Worm (Caenorhabditis elegans) whole organism, late embryonic: Measurements from ENCODE around the gene catp-2.

Experiments
- C08G9.2 ChIP-seq: sonication (generic microtip); optimal IDR thresholded peaks from 2 replicates; lab custom pipeline; 2016; ENCODE audit warnings: mild to moderate bottlenecking, missing genetic modification characterization, moderate library complexity, missing compliant biosample characterization
- ceh-9 ChIP-seq: sonication (generic microtip); optimal IDR thresholded peaks from 2 replicates; lab custom pipeline; 2016; ENCODE audit warnings: mild to moderate bottlenecking, missing genetic modification characterization, inconsistent platforms, missing compliant biosample characterization
- hlh-30 ChIP-seq: sonication (generic microtip); optimal IDR thresholded peaks from 2 replicates; lab custom pipeline; 2017; ENCODE audit warnings: antibody characterized with exemption, missing genetic modification characterization, missing compliant biosample characterization; ENCODE audit not compliant: insufficient read depth
- nhr-11 ChIP-seq: fragments of 150-350 bp; optimal IDR thresholded peaks from 2 replicates; lab custom pipeline; 2014; ENCODE audit warnings: missing biosample characterization, missing genetic modification characterization
- pag-3 ChIP-seq: sonication (generic microtip); optimal IDR thresholded peaks from 2 replicates; lab custom pipeline; 2016; ENCODE audit warnings: missing compliant biosample characterization, missing genetic modification characterization, borderline replicate concordance
- pqm-1 ChIP-seq: sonication (generic microtip); optimal IDR thresholded peaks from 2 replicates; lab custom pipeline; 2016; ENCODE audit warnings: missing genetic modification characterization, missing compliant biosample characterization
- rnt-1 ChIP-seq: sonication (generic microtip); optimal IDR thresholded peaks from 2 replicates; lab custom pipeline; 2016; ENCODE audit warnings: missing genetic modification characterization, missing compliant biosample characterization

DNA sequence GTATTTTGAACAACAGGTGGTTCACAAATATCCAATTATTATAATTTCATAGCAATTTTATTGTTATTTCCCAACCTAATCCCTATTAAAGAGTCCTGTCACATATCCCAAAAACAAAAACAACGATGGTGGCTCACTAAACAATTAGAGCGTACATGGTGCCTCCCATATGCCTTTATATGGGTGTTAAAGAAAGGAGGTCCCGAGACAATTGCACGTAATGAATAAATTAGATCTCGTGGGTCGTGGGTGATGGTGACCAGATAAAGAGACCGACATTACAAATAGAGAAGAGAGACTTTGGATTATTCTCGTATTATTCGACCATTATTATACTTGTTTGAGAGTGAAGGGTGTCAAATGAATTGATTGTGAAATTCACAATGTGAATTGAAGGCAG, 32.7 kb downstream of the catp-2 start:
- TF ChIP-seq pag-3 (tag; lab: Kevin White, UChicago) (no peak), ceh-9 (tag; lab: Kevin White, UChicago) (no peak), rnt-1 (tag; lab: Kevin White, UChicago) (no peak), hlh-30 (tag; lab: Kevin White, UChicago) (peak; percentile 50), C08G9.2 (tag; lab: Kevin White, UChicago) (no peak), pqm-1 (tag; lab: Kevin White, UChicago) (no peak), nhr-11 (no peak)
